Fruit fly (Drosophila melanogaster): ENCODE results near the gene CG43965.

CG43965 gene

dm6 chr3L:8763037-8763454 lies 37.5 kb upstream of the CG43965 start (continued):
- TF ChIP-seq Dp (GFP tag; optimal IDR thresholded peaks at IDR 0.05) (no peak), NfI (GFP tag; optimal IDR thresholded peaks at IDR 0.05) (peak; percentile 64), Mes4 (GFP tag; optimal IDR thresholded peaks at IDR 0.05) (peak; percentile 6), CG7357 (GFP tag; IDR thresholded peaks at IDR 0.05) (no peak), CG18619 (GFP tag; optimal IDR thresholded peaks at IDR 0.05) (peak; percentile 47), gem (tag; optimal IDR thresholded peaks at IDR 0.05) (peak; percentile 60), Dek (tag; optimal IDR thresholded peaks at IDR 0.05) (no peak), CG10959 (GFP tag; IDR thresholded peaks at IDR 0.05) (no peak), H15 (GFP tag; IDR thresholded peaks at IDR 0.05) (peak; percentile 56; the same call in 1 of the 3 replicates), Opbp (GFP tag; IDR thresholded peaks at IDR 0.05; ENCODE audit: partially characterized antibody) (no peak), sima (GFP tag; optimal IDR thresholded peaks at IDR 0.05) (no peak), CG31441 (GFP tag; IDR thresholded peaks at IDR 0.05) (peak; percentile 55), toy (GFP tag; IDR thresholded peaks at IDR 0.05) (no peak), CG15073 (GFP tag; optimal IDR thresholded peaks at IDR 0.05) (no peak), phol (tag; optimal IDR thresholded peaks at IDR 0.05) (peak; percentile 4), CG15696 (tag; optimal IDR thresholded peaks at IDR 0.05) (no peak), CG8290 (GFP tag; optimal IDR thresholded peaks at IDR 0.05) (no peak), CG8290 (tag; optimal IDR thresholded peaks at IDR 0.05) (peak in 1 of 2 experiments; percentile 31), tup (GFP tag; optimal IDR thresholded peaks at IDR 0.05) (no peak), salm (tag; optimal IDR thresholded peaks at IDR 0.05) (no peak), TFAM (GFP tag; optimal IDR thresholded peaks at IDR 0.05) (no peak), ab (GFP tag; optimal IDR thresholded peaks at IDR 0.05) (no peak), MESR4 (GFP tag; optimal IDR thresholded peaks at IDR 0.05) (no peak), MBD-R2 (GFP tag; IDR thresholded peaks at IDR 0.05) (peak; percentile 20; the same call in 1 of the 2 replicates), CG2129 (GFP tag; IDR thresholded peaks at IDR 0.05; ENCODE audit: partially characterized antibody) (no peak), CG6272 (GFP tag; IDR thresholded peaks at IDR 0.05) (no peak; the same call in 1 of the 2 replicates), Hr3 (GFP tag; optimal IDR thresholded peaks at IDR 0.05) (peak; percentile 17), Dip2 (GFP tag; IDR thresholded peaks at IDR 0.05) (no peak), br (optimal IDR thresholded peaks at IDR 0.05) (no peak), sna (GFP tag; IDR thresholded peaks at IDR 0.05; ENCODE audit: partially characterized antibody) (no peak), Hsf (GFP tag; optimal IDR thresholded peaks at IDR 0.05) (peak; percentile 39), CG10431 (GFP tag; optimal IDR thresholded peaks at IDR 0.05) (no peak), D (optimal IDR thresholded peaks at IDR 0.05) (no peak), D (GFP tag; optimal IDR thresholded peaks at IDR 0.05) (peak; percentile 7), CG13123 (GFP tag; optimal IDR thresholded peaks at IDR 0.05) (no peak), Camta (GFP tag; optimal IDR thresholded peaks at IDR 0.05) (no peak), dmrt11E (tag; optimal IDR thresholded peaks at IDR 0.05) (no peak), CG32767 (GFP tag; IDR thresholded peaks at IDR 0.05) (0 out of 2 replicates have a peak, but pooled peaks have one; percentile 20), CG4282 (GFP tag; optimal IDR thresholded peaks at IDR 0.05) (no peak), CG6689 (GFP tag; IDR thresholded peaks at IDR 0.05) (peak; percentile 59), Hr39 (optimal IDR thresholded peaks at IDR 0.05) (no peak), en (GFP tag; optimal IDR thresholded peaks at IDR 0.05) (no peak), run (tag; optimal IDR thresholded peaks at IDR 0.05) (no peak), Ssrp (tag; optimal IDR thresholded peaks at IDR 0.05) (peak; percentile 46), NK7.1 (GFP tag; optimal IDR thresholded peaks at IDR 0.05) (no peak), slou (GFP tag; optimal IDR thresholded peaks at IDR 0.05) (no peak), Aef1 (GFP tag; IDR thresholded peaks at IDR 0.05) (peak; percentile 43; the same call in 2 of the 3 replicates), crol (GFP tag; IDR thresholded peaks at IDR 0.05) (peak; percentile 56), Stat92E (GFP tag; optimal IDR thresholded peaks at IDR 0.05) (no peak), Nf-YB (GFP tag; optimal IDR thresholded peaks at IDR 0.05) (no peak), CG12744 (GFP tag; optimal IDR thresholded peaks at IDR 0.05) (no peak), CG15479 (GFP tag; optimal IDR thresholded peaks at IDR 0.05) (no peak), CG7928 (GFP tag; optimal IDR thresholded peaks at IDR 0.05) (no peak)
